Worm (Caenorhabditis elegans): Measurements from ENCODE around the gene F16B4.5.
A peak's percentile ranks its signal among the peaks of the same experiment; 100 is the strongest.

Gene F16B4.5

DNA sequence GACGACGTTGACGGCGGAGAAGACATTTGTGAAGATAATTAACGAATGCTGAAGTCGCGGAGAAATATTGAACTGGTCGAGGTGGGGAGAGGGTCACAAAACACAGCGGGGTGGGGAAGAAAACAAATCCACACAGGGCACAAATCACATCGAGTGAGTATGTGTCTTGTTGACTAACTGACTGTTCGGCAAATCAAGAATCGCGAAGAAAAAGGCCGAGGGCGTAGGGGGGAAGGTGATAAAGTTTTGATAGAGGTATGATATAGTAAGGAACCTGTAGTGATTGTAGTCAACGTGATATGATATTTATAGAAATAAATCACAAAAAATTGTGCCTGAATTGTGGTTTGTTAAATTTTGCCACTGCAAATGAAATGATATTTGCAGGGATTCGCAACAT, 19.6 kb downstream of the F16B4.5 start, which contains the start of gene nhr-178 (continued):
- TF ChIP-seq nhr-48 (tag; optimal IDR thresholded peaks at IDR 0.05) (peak; percentile 59), php-3 (GFP tag; IDR thresholded peaks at IDR 0.05) (peak; percentile 80), hlh-11 (tag; optimal IDR thresholded peaks at IDR 0.05) (peak; percentile 88), nhr-28 (tag; optimal IDR thresholded peaks at IDR 0.05) (peak; percentile 100), mdl-1 (tag; optimal IDR thresholded peaks at IDR 0.05) (peak in 1 of 2 experiments; percentile 45), mxl-3 (GFP tag; optimal IDR thresholded peaks at IDR 0.05) (peak; percentile 49), tra-1 (GFP tag; IDR thresholded peaks at IDR 0.05) (peak; percentile 60; the same call in 1 of the 2 replicates), ceh-28 (tag; optimal IDR thresholded peaks at IDR 0.05) (no peak), nhr-6 (tag; optimal IDR thresholded peaks at IDR 0.05) (no peak), nhr-11 (tag; optimal IDR thresholded peaks at IDR 0.05) (no peak)

DNA sequence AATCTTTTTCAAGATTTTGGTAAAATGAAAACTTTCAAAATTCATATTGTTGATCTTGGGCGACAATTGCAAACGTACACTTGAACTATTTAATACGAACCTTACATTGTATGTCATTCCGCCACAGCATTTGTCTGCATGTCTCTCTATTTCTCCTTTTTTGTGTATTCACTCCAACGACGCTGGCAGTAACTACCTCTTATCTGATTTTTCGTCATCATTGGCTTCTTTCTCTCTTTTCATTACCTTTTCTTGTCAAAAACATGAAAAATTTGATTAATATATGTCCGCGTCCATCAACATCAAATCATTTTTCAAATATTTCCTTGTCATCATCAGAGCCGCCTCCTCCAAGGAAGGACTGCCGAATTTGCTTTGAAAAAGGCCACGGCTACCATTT, 21.9 kb downstream of the F16B4.5 start, which contains the start of gene nhr-177:
TSS of gene nhr-177 (plus strand) at position 167 of the 400 bp plus-strand sequence.
- TF ChIP-seq nhr-6 (tag; optimal IDR thresholded peaks at IDR 0.05), result no peak
- TF ChIP-seq aha-1 (tag), result peak; percentile 5
- no peak for TF ChIP-seq daf-16 (GFP tag; optimal IDR thresholded peaks at IDR 0.05)
- peak; percentile 81 for TF ChIP-seq daf-16 (tag; optimal IDR thresholded peaks at IDR 0.05)
- no peak for TF ChIP-seq T20F7.1 (GFP tag; optimal IDR thresholded peaks at IDR 0.05)
- peak; percentile 51 for TF ChIP-seq hlh-11 (tag; optimal IDR thresholded peaks at IDR 0.05)
- peak; percentile 36 for TF ChIP-seq nhr-102 (tag; optimal IDR thresholded peaks at IDR 0.05)
- no peak for TF ChIP-seq dpl-1 (GFP tag; optimal IDR thresholded peaks at IDR 0.05)
- peak; percentile 53 for TF ChIP-seq pqm-1 (tag; optimal IDR thresholded peaks at IDR 0.05)
- peak; percentile 15 for TF ChIP-seq mxl-3 (GFP tag; optimal IDR thresholded peaks at IDR 0.05)
- peak in 1 of 2 experiments; percentile 35 for TF ChIP-seq unc-62 (GFP tag; optimal IDR thresholded peaks at IDR 0.05 in 1 of 2)
- TF ChIP-seq unc-62 (tag; optimal IDR thresholded peaks at IDR 0.05), result no peak
- peak; percentile 63 for TF ChIP-seq dmd-6 (GFP tag; IDR thresholded peaks at IDR 0.05)
- TF ChIP-seq dve-1 (tag; optimal IDR thresholded peaks at IDR 0.05; ENCODE audit: insufficient read depth), result peak; percentile 65
- no peak for TF ChIP-seq madf-9 (GFP tag; conservative IDR thresholded peaks at IDR 0.05)
- no peak for TF ChIP-seq zip-2 (tag; optimal IDR thresholded peaks at IDR 0.05)
- peak; percentile 16 for TF ChIP-seq nhr-77 (tag; optimal IDR thresholded peaks at IDR 0.05)
- peak; percentile 89 for TF ChIP-seq nhr-28 (tag; optimal IDR thresholded peaks at IDR 0.05)
- no peak for TF ChIP-seq egl-27 (tag; optimal IDR thresholded peaks at IDR 0.05)
- peak; percentile 56; the same call in 1 of the 2 replicates for TF ChIP-seq php-3 (GFP tag; IDR thresholded peaks at IDR 0.05)

DNA sequence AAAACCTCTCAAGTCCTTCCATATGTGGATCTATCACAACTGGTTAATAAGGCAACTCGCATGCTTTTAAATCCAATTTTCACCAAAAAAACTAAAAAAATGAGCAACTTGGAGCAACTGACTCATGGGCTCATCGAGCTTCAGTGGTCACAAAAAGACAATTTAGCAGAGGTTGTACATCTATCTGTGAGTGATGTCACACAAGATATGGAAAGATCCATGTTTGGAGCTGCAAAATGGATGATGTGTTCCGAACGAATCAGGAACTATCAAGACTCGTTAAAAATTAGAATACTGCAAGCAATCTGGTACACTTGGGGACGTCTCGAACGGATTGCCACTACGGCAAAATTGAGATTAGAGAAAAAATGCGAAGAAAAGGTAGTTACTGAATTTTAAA, 23.3 kb downstream of the F16B4.5 start:
- TF ChIP-seq gei-8 (GFP tag; optimal IDR thresholded peaks at IDR 0.05) (no peak), ceh-82 (tag; optimal IDR thresholded peaks at IDR 0.05) (no peak), ctbp-1 (GFP tag; IDR thresholded peaks at IDR 0.05) (no peak), unc-62 (GFP tag; optimal IDR thresholded peaks at IDR 0.05 in 1 of 2) (peak in 1 of 2 experiments; percentile 1), unc-62 (tag; optimal IDR thresholded peaks at IDR 0.05) (no peak), spr-1 (tag; optimal IDR thresholded peaks at IDR 0.05) (no peak), aha-1 (tag) (peak; percentile 95), zip-2 (tag; optimal IDR thresholded peaks at IDR 0.05) (no peak), ceh-62 (tag; optimal IDR thresholded peaks at IDR 0.05) (no peak)

DNA sequence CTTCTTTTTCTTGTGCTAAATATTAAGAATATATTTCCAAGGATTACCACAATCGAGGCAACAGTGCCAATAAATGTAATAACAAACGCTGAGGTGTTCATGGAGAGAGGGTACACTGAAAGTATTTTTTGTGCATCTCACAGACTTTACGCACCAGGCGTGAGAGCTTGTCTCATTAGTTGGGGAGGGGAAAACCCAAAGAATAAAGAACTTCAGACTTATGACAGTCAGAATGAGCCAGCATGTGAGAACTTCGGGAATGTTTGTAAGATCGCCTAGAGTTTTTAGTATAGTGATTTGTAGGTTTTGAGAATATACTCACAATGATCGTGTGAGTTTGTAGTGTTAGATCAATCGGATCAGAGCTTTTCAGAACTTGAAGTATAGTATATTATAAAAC, 26.5 kb downstream of the F16B4.5 start, which contains the start of gene srbc-41:
TSS of gene srbc-41 (minus strand) at position 101 of the 400 bp plus-strand sequence.
- TF ChIP-seq php-3 (GFP tag; IDR thresholded peaks at IDR 0.05), result no peak
- TF ChIP-seq aha-1 (tag), result no peak
- no peak for TF ChIP-seq lin-39 (tag; optimal IDR thresholded peaks at IDR 0.05)

DNA sequence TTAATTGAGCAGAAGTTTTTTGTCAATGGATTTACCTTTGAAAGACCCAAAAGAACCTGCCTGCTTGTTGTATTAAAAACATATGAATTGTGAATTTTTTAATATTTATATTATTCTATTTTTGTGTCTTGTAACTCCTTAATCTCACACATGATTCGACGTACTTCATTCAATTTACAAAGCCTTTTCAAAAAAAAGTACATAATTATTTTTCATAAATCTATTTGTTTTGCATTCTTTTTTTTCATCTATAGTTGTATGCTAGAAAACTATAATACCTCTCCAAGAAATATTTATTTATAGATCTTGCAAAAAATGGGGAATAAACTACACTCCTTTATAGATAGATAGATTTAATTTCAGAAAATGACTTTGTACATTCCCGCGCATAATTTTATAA, 30.5 kb downstream of the F16B4.5 start, which contains the start of gene nhr-179:
TSS of gene nhr-179 (minus strand) at position 101 of the 400 bp plus-strand sequence.
- no peak for TF ChIP-seq nhr-76 (tag; optimal IDR thresholded peaks at IDR 0.05)
- TF ChIP-seq egl-27 (tag; optimal IDR thresholded peaks at IDR 0.05), result no peak
- TF ChIP-seq skn-1 (tag; optimal IDR thresholded peaks at IDR 0.05), result no peak
